Fruit fly (Drosophila melanogaster) whole organism, embryonic: ENCODE data around the gene CG18662.

Source experiments
- Awh ChIP-seq: fragments of 200-800 bp; sonication (Bioruptor generic); IDR thresholded peaks from 2 replicates; pipeline ENCODE4, ENCODE4 v1.3.6; 2022; ENCODE audit warnings: missing biosample characterization, missing genetic modification characterization
- CG10209 ChIP-seq: fragments of 200-800 bp; sonication (Bioruptor generic); optimal IDR thresholded peaks from 3 replicates; lab custom pipeline; 2017; ENCODE audit warnings: missing biosample characterization, mild to moderate bottlenecking, missing genetic modification characterization, missing genetic modification reagents
- CG10543 ChIP-seq: fragments of 200-800 bp; sonication (Bioruptor generic); optimal IDR thresholded peaks from 3 replicates; lab custom pipeline; 2017; ENCODE audit warnings: missing biosample characterization, mild to moderate bottlenecking, missing genetic modification characterization, moderate library complexity
- CG11723 ChIP-seq: fragments of 200-800 bp; sonication (Bioruptor generic); optimal IDR thresholded peaks from 2 replicates; lab custom pipeline; 2017; ENCODE audit warnings: missing biosample characterization, mild to moderate bottlenecking, missing genetic modification characterization
- CG12219 ChIP-seq: fragments of 200-800 bp; sonication (Bioruptor generic); optimal IDR thresholded peaks from 3 replicates; lab custom pipeline; 2018; ENCODE audit warnings: missing biosample characterization, mild to moderate bottlenecking, missing genetic modification characterization
- CG12769 ChIP-seq: fragments of 200-800 bp; sonication (Bioruptor generic); optimal IDR thresholded peaks from 2 replicates; lab custom pipeline; 2019; ENCODE audit warnings: missing biosample characterization, mild to moderate bottlenecking, missing genetic modification characterization, moderate library complexity
- CG14860 ChIP-seq: fragments of 200-800 bp; sonication (Bioruptor generic); IDR thresholded peaks from 3 replicates; pipeline ENCODE4 v1.3.6; 2022; ENCODE audit warnings: missing biosample characterization, missing genetic modification characterization; ENCODE audit not compliant: partially characterized antibody
- CG1647 ChIP-seq: fragments of 200-800 bp; sonication (Bioruptor generic); optimal IDR thresholded peaks from 3 replicates; lab custom pipeline; 2016; ENCODE audit warnings: missing biosample characterization, missing genetic modification characterization
- CG17612 ChIP-seq: fragments of 200-800 bp; sonication (Bioruptor generic); IDR thresholded peaks from 2 replicates; pipeline ENCODE4 v1.3.6; 2022; ENCODE audit warnings: missing biosample characterization, missing genetic modification characterization
- CG18599 ChIP-seq: fragments of 200-800 bp; sonication (Bioruptor generic); optimal IDR thresholded peaks from 3 replicates; lab custom pipeline; 2017; ENCODE audit warnings: missing biosample characterization, missing genetic modification characterization, mild to moderate bottlenecking, moderate library complexity, missing genetic modification reagents
- CG2199 ChIP-seq: fragments of 200-800 bp; sonication (Bioruptor generic); IDR thresholded peaks from 3 replicates; pipeline ENCODE4 v1.3.6; 2022; ENCODE audit warnings: missing biosample characterization, missing genetic modification characterization
- CG34376 ChIP-seq: fragments of 200-800 bp; sonication (Bioruptor generic); optimal IDR thresholded peaks from 2 replicates; lab custom pipeline; 2018; ENCODE audit warnings: missing biosample characterization, mild to moderate bottlenecking, missing genetic modification characterization
- CG4328 ChIP-seq: fragments of 200-800 bp; sonication (Bioruptor generic); optimal IDR thresholded peaks from 3 replicates; lab custom pipeline; 2017; ENCODE audit warnings: missing biosample characterization, missing genetic modification reagents, missing genetic modification characterization
- CG4360 ChIP-seq: fragments of 200-800 bp; sonication (Bioruptor generic); IDR thresholded peaks from 2 replicates; pipeline ENCODE4 v1.3.6; 2022; ENCODE audit warnings: missing biosample characterization, missing genetic modification characterization
- CG5180 ChIP-seq: fragments of 200-800 bp; sonication (Bioruptor generic); optimal IDR thresholded peaks from 3 replicates; lab custom pipeline; 2017; ENCODE audit warnings: missing biosample characterization, missing genetic modification characterization, mild to moderate bottlenecking, moderate library complexity, missing genetic modification reagents
- CG6689 ChIP-seq: fragments of 200-800 bp; sonication (Bioruptor generic); IDR thresholded peaks from 2 replicates; pipeline ENCODE4 v1.3.6; 2022; ENCODE audit warnings: missing biosample characterization, missing genetic modification characterization
- CTCF ChIP-seq: fragments of 200-800 bp; sonication (Bioruptor generic); optimal IDR thresholded peaks from 2 replicates; lab custom pipeline; 2017; ENCODE audit warnings: missing biosample characterization, mild to moderate bottlenecking, missing genetic modification characterization, moderate library complexity
- Deaf1 ChIP-seq: fragments of 200-800 bp; optimal IDR thresholded peaks from 3 replicates; lab custom pipeline; 2019; ENCODE audit warnings: missing biosample characterization, mild to moderate bottlenecking, missing genetic modification characterization, moderate library complexity
- H2.0 ChIP-seq: fragments of 200-800 bp; sonication (Bioruptor generic); IDR thresholded peaks from 2 replicates; pipeline ENCODE4 v1.3.6; 2022; ENCODE audit warnings: missing biosample characterization, missing genetic modification characterization
- Hey ChIP-seq: fragments of 200-800 bp; sonication (Bioruptor generic); optimal IDR thresholded peaks from 3 replicates; lab custom pipeline; 2018; ENCODE audit warnings: missing biosample characterization, mild to moderate bottlenecking, missing genetic modification characterization
- HmgZ ChIP-seq: fragments of 200-800 bp; sonication (Bioruptor generic); optimal IDR thresholded peaks from 2 replicates; lab custom pipeline; 2018; ENCODE audit warnings: missing biosample characterization, mild to moderate bottlenecking, missing genetic modification characterization
- Jarid2 ChIP-seq: fragments of 200-800 bp; sonication (Bioruptor generic); optimal IDR thresholded peaks from 3 replicates; lab custom pipeline; 2017; ENCODE audit warnings: mild to moderate bottlenecking, missing biosample characterization, missing genetic modification reagents, missing genetic modification characterization
- MBD-R2 ChIP-seq: fragments of 200-800 bp; sonication (Bioruptor generic); IDR thresholded peaks from 2 replicates; pipeline ENCODE4 v1.3.6; 2022; ENCODE audit warnings: missing biosample characterization, missing genetic modification characterization
- NC2α ChIP-seq: fragments of 200-800 bp; sonication (Bioruptor generic); optimal IDR thresholded peaks from 2 replicates; lab custom pipeline; 2016; ENCODE audit warnings: missing biosample characterization, missing genetic modification characterization
- Opbp ChIP-seq: fragments of 200-800 bp; sonication (Bioruptor generic); IDR thresholded peaks from 3 replicates; pipeline ENCODE4 v1.3.6; 2022; ENCODE audit warnings: missing biosample characterization, missing genetic modification characterization; ENCODE audit not compliant: partially characterized antibody
- Pdp1 ChIP-seq, 2 experiments: fragments of 200-800 bp; sonication (Bioruptor generic); optimal IDR thresholded peaks; 3 replicates each; lab custom pipeline; 2016; ENCODE audit warnings: missing biosample characterization in 2 of 2, missing genetic modification characterization in 2 of 2, mild to moderate bottlenecking in 1 of 2, moderate library complexity in 1 of 2
- TFAM ChIP-seq: fragments of 200-800 bp; sonication (Bioruptor generic); optimal IDR thresholded peaks from 2 replicates; lab custom pipeline; 2017; ENCODE audit warnings: missing biosample characterization, missing genetic modification characterization, inconsistent platforms
- Trl ChIP-seq, 3 experiments: fragments of >200 bp in 2 of 3; fragments of 200-800 bp in 1 of 3; sonication (Bioruptor generic) in 1 of 3; optimal IDR thresholded peaks; 2 replicates in 1 of 3; 3 replicates in 2 of 3; lab custom pipeline; 2016 to 2017; ENCODE audit warnings: missing biosample characterization in 1 of 3, missing genetic modification characterization in 1 of 3
- bowl ChIP-seq: fragments of 200-800 bp; sonication (Bioruptor generic); IDR thresholded peaks from 2 replicates; pipeline ENCODE4 v1.3.6; 2022; ENCODE audit warnings: missing biosample characterization, missing genetic modification characterization
- cg ChIP-seq: fragments of 200-800 bp; sonication (Bioruptor generic); optimal IDR thresholded peaks from 3 replicates; lab custom pipeline; 2019; ENCODE audit warnings: missing biosample characterization, mild to moderate bottlenecking, missing genetic modification characterization, moderate library complexity
- corto ChIP-seq: fragments of 200-800 bp; sonication (Bioruptor generic); optimal IDR thresholded peaks from 2 replicates; lab custom pipeline; 2016; ENCODE audit warnings: missing biosample characterization, mild to moderate bottlenecking, missing genetic modification characterization, moderate library complexity
- cwo ChIP-seq: fragments of 200-800 bp; sonication (Bioruptor generic); optimal IDR thresholded peaks from 3 replicates; lab custom pipeline; 2017; ENCODE audit warnings: missing biosample characterization, missing genetic modification characterization, mild to moderate bottlenecking, moderate library complexity, missing genetic modification reagents
- grn ChIP-seq: fragments of 200-800 bp; sonication (Bioruptor generic); optimal IDR thresholded peaks from 3 replicates; lab custom pipeline; 2017; ENCODE audit warnings: missing biosample characterization, missing genetic modification characterization
- gro ChIP-seq: fragments of 200-800 bp; sonication (Bioruptor generic); optimal IDR thresholded peaks from 2 replicates; lab custom pipeline; 2016; ENCODE audit warnings: missing biosample characterization, missing genetic modification characterization
- klu ChIP-seq: fragments of 200-800 bp; sonication (Bioruptor generic); IDR thresholded peaks from 2 replicates; pipeline ENCODE4 v1.3.6; 2022; ENCODE audit warnings: missing biosample characterization, missing genetic modification characterization
- knrl ChIP-seq: fragments of 200-800 bp; sonication (Bioruptor generic); IDR thresholded peaks from 3 replicates; pipeline ENCODE4 v1.3.6; 2022; ENCODE audit warnings: missing biosample characterization, missing genetic modification characterization; ENCODE audit not compliant: partially characterized antibody
- lab ChIP-seq: fragments of 200-800 bp; sonication (Bioruptor generic); optimal IDR thresholded peaks from 3 replicates; lab custom pipeline; 2017; ENCODE audit warnings: missing biosample characterization, missing genetic modification characterization, mild to moderate bottlenecking, moderate library complexity, missing genetic modification reagents
- lov ChIP-seq, 2 experiments: fragments of 200-800 bp in 1 of 2; fragments of >200 bp in 1 of 2; sonication (Bioruptor generic) in 1 of 2; IDR thresholded peaks in 1 of 2; optimal IDR thresholded peaks in 1 of 2; 2 replicates in 1 of 2; 3 replicates in 1 of 2; pipeline versions ENCODE4 v1.3.6 to Lab custom; 2017 to 2022; ENCODE audit warnings: missing biosample characterization in 1 of 2, missing genetic modification characterization in 1 of 2
- nau ChIP-seq: fragments of 200-800 bp; sonication (Bioruptor generic); optimal IDR thresholded peaks from 3 replicates; lab custom pipeline; 2017; ENCODE audit warnings: missing biosample characterization, mild to moderate bottlenecking, missing genetic modification characterization, missing genetic modification reagents
- nom ChIP-seq: fragments of 200-800 bp; sonication (Bioruptor generic); optimal IDR thresholded peaks from 2 replicates; lab custom pipeline; 2017; ENCODE audit warnings: missing biosample characterization, missing genetic modification characterization, mild to moderate bottlenecking, moderate library complexity, missing genetic modification reagents
- row ChIP-seq: fragments of 200-800 bp; sonication (Bioruptor generic); IDR thresholded peaks from 3 replicates; pipeline ENCODE4 v1.3.6; 2022; ENCODE audit warnings: missing biosample characterization, missing genetic modification characterization
- sc ChIP-seq, 3 experiments: fragments of >200 bp in 2 of 3; fragments of 200-800 bp in 1 of 3; sonication (Bioruptor generic) in 1 of 3; optimal IDR thresholded peaks; 2 replicates in 2 of 3; 3 replicates in 1 of 3; lab custom pipeline; 2017; ENCODE audit warnings: mild to moderate bottlenecking in 1 of 3, missing biosample characterization in 1 of 3, missing genetic modification characterization in 1 of 3, missing genetic modification reagents in 1 of 3
- sd ChIP-seq: fragments of 200-800 bp; sonication (Bioruptor generic); optimal IDR thresholded peaks from 3 replicates; lab custom pipeline; 2018; ENCODE audit warnings: missing biosample characterization, mild to moderate bottlenecking, missing genetic modification characterization, moderate library complexity
- sens ChIP-seq: fragments of 200-800 bp; sonication (Bioruptor generic); peaks from one replicate; lab custom pipeline; 2016; ENCODE audit warnings: missing biosample characterization, missing genetic modification characterization
- sug ChIP-seq: fragments of 200-800 bp; optimal IDR thresholded peaks from 2 replicates; lab custom pipeline; 2019; ENCODE audit warnings: missing biosample characterization, mild to moderate bottlenecking, missing genetic modification characterization, moderate library complexity
- trh ChIP-seq: fragments of 200-800 bp; sonication (Bioruptor generic); optimal IDR thresholded peaks from 2 replicates; lab custom pipeline; 2016; ENCODE audit warnings: missing biosample characterization, missing genetic modification characterization
- zen2 ChIP-seq: fragments of 200-800 bp; sonication (Bioruptor generic); IDR thresholded peaks from 3 replicates; pipeline ENCODE4 v1.3.6; 2022; ENCODE audit warnings: missing biosample characterization, missing genetic modification characterization; ENCODE audit not compliant: partially characterized antibody

Gene CG18662

DNA sequence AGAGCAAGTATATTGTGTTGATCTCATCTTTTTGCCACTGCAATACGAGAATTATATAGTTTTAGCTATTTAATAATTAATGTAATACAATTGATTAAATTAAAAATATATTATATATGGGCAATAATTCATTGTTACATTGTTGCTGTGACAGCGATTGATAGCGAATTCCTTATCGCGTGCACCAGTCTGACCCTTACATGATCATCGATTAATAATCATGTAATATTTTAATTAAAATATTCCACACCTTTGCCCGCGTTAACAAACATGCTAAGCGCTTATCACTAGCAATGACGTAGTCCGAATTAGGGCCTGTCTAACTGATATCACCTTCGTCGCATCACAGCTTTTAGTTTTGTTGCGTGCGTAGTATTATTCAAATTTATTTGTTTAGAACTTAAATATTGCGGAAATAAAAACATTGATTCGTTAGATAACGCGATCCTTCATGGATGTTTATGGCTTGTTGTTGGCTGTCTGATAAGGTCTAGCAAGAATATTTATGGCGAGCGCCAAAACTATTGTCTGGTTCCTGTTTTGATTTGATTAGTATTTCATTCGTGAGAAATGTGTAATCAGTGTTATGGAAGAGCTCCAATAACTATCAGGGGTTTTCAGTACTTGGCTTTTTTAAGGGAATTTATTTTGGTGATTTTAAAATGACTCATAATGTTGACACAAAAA, 6.9 kb downstream of the CG18662 start (continued):
- peak; percentile 98 for TF ChIP-seq CG34376 (GFP tag; lab: Kevin White, UChicago)
- no peak for TF ChIP-seq CG1647
- TF ChIP-seq CG10209 (GFP tag; lab: Kevin White, UChicago), result no peak
- no peak for TF ChIP-seq CTCF (GFP tag; lab: Kevin White, UChicago)
- no peak for TF ChIP-seq trh (GFP tag; lab: Kevin White, UChicago)
- no peak for TF ChIP-seq CG6689 (GFP tag; lab: Robert Waterston, UW)
- TF ChIP-seq CG17612, result no peak
- TF ChIP-seq CG11723, result no peak
- TF ChIP-seq knrl, result no peak
- TF ChIP-seq Awh (GFP tag; lab: Robert Waterston, UW), result no peak
- TF ChIP-seq klu, result no peak
- TF ChIP-seq Opbp, result no peak
- peak; percentile 64 for TF ChIP-seq sens
- no peak for TF ChIP-seq CG12219
- TF ChIP-seq CG4360 (GFP tag; lab: Robert Waterston, UW), result no peak
- TF ChIP-seq sc (optimal IDR thresholded peaks at IDR 0.05; lab: Kevin White, UChicago), result no peak
- no peak for TF ChIP-seq sc (GFP tag; optimal IDR thresholded peaks at IDR 0.05; lab: Kevin White, UChicago)
- no peak for TF ChIP-seq bowl (GFP tag; lab: Robert Waterston, UW)
- TF ChIP-seq zen2 (GFP tag; lab: Robert Waterston, UW), result no peak
- TF ChIP-seq Pdp1 (GFP tag; optimal IDR thresholded peaks at IDR 0.05; lab: Kevin White, UChicago), result peak in 1 of 2 experiments; percentile 85
- TF ChIP-seq nau, result no peak
- peak; percentile 79 for TF ChIP-seq sd (tag; lab: Kevin White, UChicago)

DNA sequence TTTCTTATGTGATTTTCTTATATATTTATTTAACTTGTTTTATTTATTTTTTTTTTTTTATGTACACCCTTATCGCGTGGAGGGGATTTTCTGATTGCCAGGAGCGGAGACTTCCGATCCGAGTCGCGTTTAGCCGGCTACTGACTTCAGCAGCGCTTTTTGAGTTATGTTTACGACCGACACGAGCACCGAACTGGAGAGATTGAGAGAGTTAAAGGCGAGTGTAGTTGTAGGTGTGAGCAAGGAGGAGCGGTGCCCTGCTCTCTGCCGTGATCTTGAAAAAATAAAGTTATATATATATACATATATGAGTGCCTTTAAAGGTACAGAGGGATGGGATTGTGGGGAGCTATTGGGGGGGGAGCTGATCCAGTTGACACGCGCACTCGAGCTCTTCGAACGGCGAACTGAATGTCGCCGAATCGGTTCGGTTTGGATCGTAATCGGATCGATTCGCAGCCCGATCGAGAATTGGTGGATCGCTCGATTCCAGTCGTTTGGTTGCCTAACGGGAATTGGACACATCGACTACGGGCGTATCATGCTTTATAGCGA, 8.7 kb downstream of the CG18662 start, which contains the start of gene rost:
TSS of gene rost (minus strand) at position 503 of the 555 bp plus-strand sequence.
- TF ChIP-seq sug (tag; lab: Kevin White, UChicago) (peak; percentile 86), Pdp1 (GFP tag; optimal IDR thresholded peaks at IDR 0.05; lab: Kevin White, UChicago) (peak in 1 of 2 experiments; percentile 69), corto (GFP tag; lab: Kevin White, UChicago) (peak; percentile 51), cg (GFP tag; lab: Kevin White, UChicago) (peak; percentile 22), Trl (optimal IDR thresholded peaks at IDR 0.05; lab: Kevin White, UChicago) (peak; percentile 11 to 57), Trl (GFP tag; optimal IDR thresholded peaks at IDR 0.05; lab: Kevin White, UChicago) (no peak), CG18599 (GFP tag; lab: Kevin White, UChicago) (peak; percentile 49), gro (GFP tag; lab: Kevin White, UChicago) (no peak), Deaf1 (tag; lab: Kevin White, UChicago) (peak; percentile 94), row (GFP tag; lab: Robert Waterston, UW) (no peak), Jarid2 (GFP tag; lab: Kevin White, UChicago) (peak; percentile 41), CG10543 (peak; percentile 75), HmgZ (tag; lab: Kevin White, UChicago) (peak; percentile 44), NC2α (GFP tag; lab: Kevin White, UChicago) (no peak), MBD-R2 (GFP tag; lab: Robert Waterston, UW) (0 out of 2 replicates have a peak, but pooled peaks have one; percentile 7), CG5180 (GFP tag; lab: Kevin White, UChicago) (peak; percentile 77), nom (peak; percentile 57), CG14860 (GFP tag; lab: Robert Waterston, UW) (no peak), CG2199 (GFP tag; lab: Robert Waterston, UW) (0 out of 3 replicates have a peak, but pooled peaks have one; percentile 22), sd (tag; lab: Kevin White, UChicago) (peak; percentile 3), H2.0 (GFP tag; lab: Robert Waterston, UW) (no peak), CG12769 (tag; lab: Kevin White, UChicago) (peak; percentile 94), lov (optimal IDR thresholded peaks at IDR 0.05; lab: Kevin White, UChicago) (no peak), lov (GFP tag; IDR thresholded peaks at IDR 0.05; lab: Robert Waterston, UW) (no peak), CG4328 (GFP tag; lab: Kevin White, UChicago) (no peak), cwo (peak; percentile 40), CG34376 (GFP tag; lab: Kevin White, UChicago) (peak; percentile 86), Hey (tag; lab: Kevin White, UChicago) (peak; percentile 82), grn (GFP tag; lab: Kevin White, UChicago) (peak; percentile 73), TFAM (GFP tag; lab: Kevin White, UChicago) (no peak), lab (GFP tag; lab: Kevin White, UChicago) (peak; percentile 25)
